Worm (Caenorhabditis elegans): ENCODE measurements around the gene lin-37.
A peak's percentile ranks its signal among the peaks of the same experiment; 100 is the strongest.

DNA sequence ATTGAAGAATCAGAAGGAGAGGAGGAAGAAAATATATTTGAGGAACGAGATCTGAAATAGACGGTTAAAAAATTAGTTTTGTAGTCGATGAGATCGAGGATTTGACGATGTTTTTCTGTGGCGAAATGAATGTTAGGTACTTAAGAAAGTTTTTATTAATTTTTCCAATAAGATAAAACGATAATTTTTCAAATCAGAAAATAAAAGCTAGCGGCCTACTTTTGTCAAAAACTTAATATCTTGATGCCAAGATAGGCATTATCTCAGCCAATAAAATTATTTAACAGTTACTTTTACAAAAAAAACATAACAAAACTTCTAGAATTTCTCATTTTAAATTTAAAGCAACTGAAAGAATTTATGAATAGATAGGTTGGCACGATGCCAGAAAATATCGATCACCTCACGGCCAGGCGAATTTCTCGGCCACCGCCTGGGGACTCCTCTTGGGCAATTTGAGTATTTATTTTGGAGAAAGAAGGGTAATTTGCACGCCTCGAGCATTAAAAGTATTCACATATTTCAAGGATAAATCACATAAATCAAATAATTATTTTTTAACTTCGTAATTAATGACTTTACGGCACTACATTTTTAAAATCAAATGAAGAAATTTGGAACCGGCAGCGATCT lies 15.5 kb upstream of the lin-37 start, which contains the start of gene fubl-2:
- TF ChIP-seq pes-1 (GFP tag; IDR thresholded peaks at IDR 0.05), result no peak
- TF ChIP-seq ceh-13 (GFP tag; optimal IDR thresholded peaks at IDR 0.05), result no peak
- TF ChIP-seq tbx-37 (GFP tag; conservative IDR thresholded peaks at IDR 0.05), result peak; percentile 64; the same call in 1 of the 2 replicates
- TF ChIP-seq ceh-36 (tag; optimal IDR thresholded peaks at IDR 0.05), result no peak
- no peak for TF ChIP-seq ets-7 (tag; optimal IDR thresholded peaks at IDR 0.05)
- TF ChIP-seq tra-4 (tag; optimal IDR thresholded peaks at IDR 0.05), result no peak
- no peak for TF ChIP-seq scrt-1 (GFP tag; IDR thresholded peaks at IDR 0.05)
- TF ChIP-seq tbx-11 (GFP tag; IDR thresholded peaks at IDR 0.05), result no peak
- no peak for TF ChIP-seq ama-1 (optimal IDR thresholded peaks at IDR 0.05)
- no peak for TF ChIP-seq flt-1 (GFP tag; IDR thresholded peaks at IDR 0.05)
- TF ChIP-seq aly-1 (tag; optimal IDR thresholded peaks at IDR 0.05), result no peak
- no peak for TF ChIP-seq F13C5.2 (tag; optimal IDR thresholded peaks at IDR 0.05)
- no peak for TF ChIP-seq B0310.2 (tag; optimal IDR thresholded peaks at IDR 0.05)

All from whole organism, early embryonic.